Worm (Caenorhabditis elegans) whole organism, L4 larva: ENCODE measurements around the gene clec-19.
A peak's percentile ranks its signal among the peaks of the same experiment; 100 is the strongest.

ENCODE experiments used
- D1046.2 ChIP-seq: fragments of 200-800 bp; sonication (Bioruptor generic); IDR thresholded peaks from 2 replicates; pipeline ENCODE4 v1.3.6; 2022; ENCODE audit warnings: missing genetic modification characterization, missing compliant biosample characterization
- F26F4.8 ChIP-seq: fragments of 200-800 bp; sonication (Bioruptor generic); conservative IDR thresholded peaks from 2 replicates; pipeline ENCODE4 v1.3.6; 2022; ENCODE audit warnings: missing genetic modification characterization, missing compliant biosample characterization
- F44E2.7 ChIP-seq: fragments of 200-800 bp; sonication (Bioruptor generic); IDR thresholded peaks from 2 replicates; pipeline ENCODE4 v2.1.2; 2022; ENCODE audit warnings: missing genetic modification characterization, missing compliant biosample characterization
- T26A8.4 ChIP-seq: fragments of 200-800 bp; sonication (Bioruptor generic); IDR thresholded peaks from 2 replicates; pipeline ENCODE4 v1.3.6; 2022; ENCODE audit warnings: missing genetic modification characterization, missing compliant biosample characterization
- Y48G9A.11 ChIP-seq: fragments of 200-800 bp; sonication (Bioruptor generic); IDR thresholded peaks from 2 replicates; pipeline ENCODE4 v1.3.6; 2022; ENCODE audit warnings: missing genetic modification reagents, missing genetic modification characterization, missing compliant biosample characterization
- ZK546.5 ChIP-seq, 2 experiments: sonication (generic microtip); optimal IDR thresholded peaks; 2 replicates each; lab custom pipeline; 2017; ENCODE audit warnings: missing biosample characterization in 2 of 2, missing genetic modification characterization in 2 of 2
- aha-1 ChIP-seq: fragments of 150-350 bp; peaks from one replicate; lab custom pipeline; 2014; ENCODE audit warnings: missing biosample characterization, missing genetic modification characterization
- ama-1 ChIP-seq: fragments of 150-350 bp; optimal IDR thresholded peaks from 2 replicates; lab custom pipeline; 2014; ENCODE audit warnings: inconsistent platforms, mixed read lengths
- arid-1 ChIP-seq: fragments of 200-800 bp; sonication (Bioruptor generic); conservative IDR thresholded peaks from 2 replicates; pipeline ENCODE4 v1.3.6; 2022; ENCODE audit warnings: missing genetic modification reagents, missing genetic modification characterization, missing compliant biosample characterization
- ceh-20 ChIP-seq: fragments of 200-800 bp; sonication (Bioruptor generic); IDR thresholded peaks from 2 replicates; pipeline ENCODE4 v1.3.6; 2022; ENCODE audit warnings: missing genetic modification reagents, missing genetic modification characterization, missing compliant biosample characterization
- ceh-32 ChIP-seq: sonication (generic microtip); optimal IDR thresholded peaks from 2 replicates; lab custom pipeline; 2016; ENCODE audit warnings: mild to moderate bottlenecking, missing genetic modification characterization, missing compliant biosample characterization; ENCODE audit not compliant: poor library complexity
- ceh-44 ChIP-seq: fragments of 200-800 bp; sonication (Bioruptor generic); IDR thresholded peaks from 2 replicates; pipeline ENCODE4 v1.3.6; 2022; ENCODE audit warnings: missing genetic modification reagents, missing genetic modification characterization, missing compliant biosample characterization
- ceh-62 ChIP-seq: sonication (generic microtip); optimal IDR thresholded peaks from 2 replicates; lab custom pipeline; 2017; ENCODE audit warnings: missing biosample characterization, missing genetic modification characterization
- ctbp-1 ChIP-seq: fragments of 200-800 bp; sonication (Bioruptor generic); IDR thresholded peaks from 2 replicates; pipeline ENCODE4 v1.3.6; 2022; ENCODE audit warnings: missing genetic modification reagents, missing genetic modification characterization, missing compliant biosample characterization
- daf-12 ChIP-seq: fragments of 150-350 bp; optimal IDR thresholded peaks from 2 replicates; lab custom pipeline; 2014; ENCODE audit warnings: missing biosample characterization, missing genetic modification reagents, missing genetic modification characterization
- daf-8 ChIP-seq: fragments of 200-800 bp; sonication (Bioruptor generic); IDR thresholded peaks from 2 replicates; pipeline ENCODE4 v1.3.6; 2022; ENCODE audit warnings: missing genetic modification characterization, missing compliant biosample characterization
- dmd-6 ChIP-seq: fragments of 200-800 bp; sonication (Bioruptor generic); IDR thresholded peaks from 2 replicates; pipeline ENCODE4 v1.3.6; 2022; ENCODE audit warnings: missing genetic modification reagents, missing genetic modification characterization, missing compliant biosample characterization
- dmd-8 ChIP-seq: fragments of 200-800 bp; sonication (Bioruptor generic); IDR thresholded peaks from 2 replicates; pipeline ENCODE4 v1.3.6; 2022; ENCODE audit warnings: missing genetic modification characterization, missing compliant biosample characterization
- egl-27 ChIP-seq: sonication (generic microtip); optimal IDR thresholded peaks from 3 replicates; lab custom pipeline; 2017; ENCODE audit warnings: missing biosample characterization, missing genetic modification reagents, missing genetic modification characterization
- hlh-11 ChIP-seq: fragments of 200-800 bp; sonication (Bioruptor generic); optimal IDR thresholded peaks from 2 replicates; lab custom pipeline; 2018; ENCODE audit warnings: mild to moderate bottlenecking, missing genetic modification characterization, missing compliant biosample characterization
- lin-1 ChIP-seq: fragments of 200-800 bp; sonication (Bioruptor generic); IDR thresholded peaks from 2 replicates; pipeline ENCODE4 v1.3.6; 2022; ENCODE audit warnings: missing genetic modification reagents, missing genetic modification characterization, missing compliant biosample characterization
- lin-13 ChIP-seq: fragments of 150-350 bp; optimal IDR thresholded peaks from 2 replicates; lab custom pipeline; 2014; ENCODE audit warnings: missing biosample characterization, missing genetic modification reagents, missing genetic modification characterization
- lin-15B ChIP-seq: fragments of 150-350 bp; sonication (generic microtip); optimal IDR thresholded peaks from 3 replicates; lab custom pipeline; 2014; ENCODE audit warnings: missing biosample characterization, missing genetic modification characterization
- lin-29 ChIP-seq: fragments of 200-800 bp; sonication (Bioruptor generic); IDR thresholded peaks from 2 replicates; pipeline ENCODE4 v1.3.6; 2022; ENCODE audit warnings: missing genetic modification reagents, missing genetic modification characterization, missing compliant biosample characterization
- lin-38 ChIP-seq: fragments of 200-800 bp; sonication (Bioruptor generic); IDR thresholded peaks from 2 replicates; pipeline ENCODE4 v1.3.6; 2022; ENCODE audit warnings: missing genetic modification reagents, missing genetic modification characterization, missing compliant biosample characterization
- lin-39 ChIP-seq: fragments of 150-350 bp; optimal IDR thresholded peaks from 2 replicates; lab custom pipeline; 2014; ENCODE audit warnings: missing biosample characterization, missing genetic modification reagents, missing genetic modification characterization
- lir-3 ChIP-seq: sonication (generic microtip); optimal IDR thresholded peaks from 2 replicates; lab custom pipeline; 2016; ENCODE audit warnings: mild to moderate bottlenecking, missing genetic modification characterization, missing compliant biosample characterization
- madf-9 ChIP-seq: fragments of 200-800 bp; sonication (Bioruptor generic); conservative IDR thresholded peaks from 2 replicates; pipeline ENCODE4 v1.3.6; 2022; ENCODE audit warnings: missing genetic modification reagents, missing genetic modification characterization, missing compliant biosample characterization
- mep-1 ChIP-seq: fragments of 150-350 bp; sonication (generic microtip); optimal IDR thresholded peaks from 3 replicates; lab custom pipeline; 2014; ENCODE audit warnings: missing biosample characterization, missing genetic modification characterization
- mxl-2 ChIP-seq: fragments of 200-800 bp; sonication (Bioruptor generic); conservative IDR thresholded peaks from 2 replicates; pipeline ENCODE4 v1.3.6; 2022; ENCODE audit warnings: missing genetic modification reagents, missing genetic modification characterization, missing compliant biosample characterization
- nhr-10 ChIP-seq: fragments of 150-350 bp; optimal IDR thresholded peaks from 2 replicates; lab custom pipeline; 2014; ENCODE audit warnings: missing biosample characterization, missing genetic modification characterization
- nhr-25 ChIP-seq: sonication (generic microtip); optimal IDR thresholded peaks from 2 replicates; lab custom pipeline; 2017; ENCODE audit warnings: missing genetic modification characterization, mild to moderate bottlenecking, missing compliant biosample characterization, antibody characterized with exemption, moderate library complexity, borderline replicate concordance; ENCODE audit not compliant: insufficient read depth
- nhr-28 ChIP-seq: fragments of 150-350 bp; optimal IDR thresholded peaks from 2 replicates; lab custom pipeline; 2014; ENCODE audit warnings: missing biosample characterization, missing genetic modification characterization
- nhr-41 ChIP-seq: fragments of 200-800 bp; sonication (Bioruptor generic); IDR thresholded peaks from 2 replicates; pipeline ENCODE4 v1.3.6; 2022; ENCODE audit warnings: missing genetic modification reagents, missing genetic modification characterization, missing compliant biosample characterization
- nhr-48 ChIP-seq: sonication (generic microtip); optimal IDR thresholded peaks from 2 replicates; lab custom pipeline; 2016; ENCODE audit warnings: mild to moderate bottlenecking, missing genetic modification characterization, missing compliant biosample characterization
- nhr-76 ChIP-seq: fragments of 150-350 bp; optimal IDR thresholded peaks from 2 replicates; lab custom pipeline; 2014; ENCODE audit warnings: missing biosample characterization, missing genetic modification characterization
- nhr-77 ChIP-seq: fragments of 150-350 bp; optimal IDR thresholded peaks from 2 replicates; lab custom pipeline; 2014; ENCODE audit warnings: missing biosample characterization, missing genetic modification characterization
- pqm-1 ChIP-seq: sonication (generic microtip); optimal IDR thresholded peaks from 2 replicates; lab custom pipeline; 2017; ENCODE audit warnings: missing biosample characterization, missing genetic modification characterization
- sdz-12 ChIP-seq: fragments of 200-800 bp; sonication (Bioruptor generic); optimal IDR thresholded peaks from 2 replicates; lab custom pipeline; 2018; ENCODE audit warnings: mild to moderate bottlenecking, missing genetic modification characterization, missing compliant biosample characterization
- unc-62 ChIP-seq, 3 experiments: fragments of 150-350 bp in 1 of 3; sonication (generic microtip); optimal IDR thresholded peaks in 2 of 3; peaks in 1 of 3; 1 replicate in 1 of 3; 2 replicates in 2 of 3; lab custom pipeline; 2014 to 2017; ENCODE audit warnings: missing biosample characterization in 3 of 3, missing genetic modification characterization in 3 of 3, missing genetic modification reagents in 3 of 3, missing genotype in 1 of 3
- zip-11 ChIP-seq: fragments of 200-800 bp; sonication (Bioruptor generic); IDR thresholded peaks from 2 replicates; pipeline ENCODE4 v1.3.6; 2022; ENCODE audit warnings: missing genetic modification characterization, missing compliant biosample characterization

The clec-19 gene

ce11 chrII:1752990-1753389 is 8.7 kb downstream of the clec-19 start, which contains the start of gene F36H5.9:
F36H5.9 (minus strand) TSS chrII:1753090.
- TF ChIP-seq ZK546.5 (tag; optimal IDR thresholded peaks at IDR 0.05; lab: Kevin White, UChicago): no peak
- TF ChIP-seq lir-3 (tag; lab: Kevin White, UChicago): no peak
- TF ChIP-seq, all 104 proteins: peak for 0

- TF ChIP-seq egl-27 (tag; lab: Kevin White, UChicago): no peak
- TF ChIP-seq hlh-11 (tag; lab: Kevin White, UChicago): no peak
- no peak for TF ChIP-seq mxl-2 (GFP tag; lab: Robert Waterston, UW)
- TF ChIP-seq sdz-12 (GFP tag; lab: Kevin White, UChicago): no peak
- no peak for TF ChIP-seq ceh-20
- no peak for TF ChIP-seq ceh-62
These were observed 11.8 kb downstream of the clec-19 start, which contains the start of gene F36H5.17 for ce11 chrII:1756072-1756471. F36H5.17 (minus strand) TSS chrII:1756172.

- TF ChIP-seq unc-62 (GFP tag; optimal IDR thresholded peaks at IDR 0.05 in 1 of 2; lab: Kevin White, UChicago) (peak in 1 of 2 experiments; percentile 31), unc-62 (tag; optimal IDR thresholded peaks at IDR 0.05; lab: Kevin White, UChicago) (no peak), ZK546.5 (tag; optimal IDR thresholded peaks at IDR 0.05; lab: Kevin White, UChicago) (no peak), ctbp-1 (GFP tag; lab: Robert Waterston, UW) (no peak), mxl-2 (GFP tag; lab: Robert Waterston, UW) (no peak), daf-8 (GFP tag; lab: Robert Waterston, UW) (no peak)
These were observed 12.3 kb downstream of the clec-19 start, which contains the start of gene fbxb-53 for ce11 chrII:1756582-1756981. fbxb-53 (plus strand) TSS chrII:1756882.

- TF ChIP-seq D1046.2 (GFP tag; lab: Robert Waterston, UW) (no peak), lin-13 (no peak), nhr-10 (tag; lab: Kevin White, UChicago) (no peak), ama-1 (lab: Kevin White, UChicago) (no peak), arid-1 (GFP tag; lab: Robert Waterston, UW) (no peak), aha-1 (tag; lab: Kevin White, UChicago) (peak; percentile 7), F26F4.8 (GFP tag; lab: Robert Waterston, UW) (no peak), pqm-1 (no peak)
- TF ChIP-seq, all 104 proteins: peak for 1
These were observed 12.8 kb downstream of the clec-19 start, which contains the start of gene F36H5.10 for ce11 chrII:1757033-1757432. F36H5.10 (plus strand) TSS chrII:1757333.

ce11 chrII:1759602-1760001 is 15.3 kb downstream of the clec-19 start, which contains the start of gene F36H5.18:
F36H5.18 (plus strand) TSS chrII:1759902.
- TF ChIP-seq nhr-48 (tag; lab: Kevin White, UChicago) (no peak), dmd-6 (GFP tag; lab: Robert Waterston, UW) (no peak), ceh-32 (no peak), mxl-2 (GFP tag; lab: Robert Waterston, UW) (no peak), T26A8.4 (GFP tag; lab: Robert Waterston, UW) (no peak), mep-1 (tag; lab: Kevin White, UChicago) (no peak), ceh-20 (no peak), lin-39 (tag; lab: Kevin White, UChicago) (no peak), nhr-77 (no peak)

ce11 chrII:1761564-1761963 is 17.3 kb downstream of the clec-19 start, which contains the start of gene F36H5.4:
F36H5.4 (plus strand) TSS chrII:1761864.
- TF ChIP-seq nhr-76 (tag; lab: Kevin White, UChicago) (no peak), daf-12 (tag; lab: Kevin White, UChicago) (no peak), zip-11 (no peak), ceh-44 (GFP tag; lab: Robert Waterston, UW) (no peak), nhr-48 (tag; lab: Kevin White, UChicago) (no peak), F44E2.7 (GFP tag; lab: Robert Waterston, UW) (no peak), dmd-8 (GFP tag; lab: Robert Waterston, UW) (no peak), madf-9 (no peak), nhr-41 (GFP tag; lab: Robert Waterston, UW) (no peak), ceh-32 (no peak), nhr-25 (tag; lab: Kevin White, UChicago) (no peak), dmd-6 (GFP tag; lab: Robert Waterston, UW) (no peak), lin-15B (tag; lab: Kevin White, UChicago) (no peak), lin-38 (GFP tag; lab: Robert Waterston, UW) (no peak), nhr-28 (no peak), lin-29 (GFP tag; lab: Robert Waterston, UW) (no peak), Y48G9A.11 (GFP tag; lab: Robert Waterston, UW) (no peak), lin-1 (no peak)
